Worm (Caenorhabditis elegans) whole organism, midembryonic: Measurements from ENCODE around the gene H42K12.3.

Experiments
- T22C8.4 ChIP-seq: fragments of 200-800 bp; sonication (Bioruptor generic); IDR thresholded peaks from 2 replicates; pipeline ENCODE4 v1.3.6; 2022; ENCODE audit warnings: missing genetic modification characterization, missing compliant biosample characterization
- cog-1 ChIP-seq: sonication (generic microtip); optimal IDR thresholded peaks from 2 replicates; lab custom pipeline; 2016; ENCODE audit warnings: missing genetic modification characterization, missing compliant biosample characterization
- flt-1 ChIP-seq: fragments of 200-800 bp; sonication (Bioruptor generic); IDR thresholded peaks from 2 replicates; pipeline ENCODE4 v1.3.6; 2022; ENCODE audit warnings: missing genetic modification characterization, missing compliant biosample characterization
- med-1 ChIP-seq: sonication (generic microtip); optimal IDR thresholded peaks from 2 replicates; lab custom pipeline; 2017; ENCODE audit warnings: missing genetic modification characterization, mild to moderate bottlenecking, missing compliant biosample characterization, antibody characterized with exemption, missing genetic modification reagents; ENCODE audit not compliant: insufficient read depth
- ref-1 ChIP-seq: fragments of 200-800 bp; sonication (Bioruptor generic); conservative IDR thresholded peaks from 2 replicates; pipeline ENCODE4 v1.3.6; 2022; ENCODE audit warnings: missing genetic modification reagents, missing genetic modification characterization, missing compliant biosample characterization
- tab-1 ChIP-seq: fragments of 200-800 bp; sonication (Bioruptor generic); IDR thresholded peaks from 2 replicates; pipeline ENCODE4 v1.3.6; 2022; ENCODE audit warnings: missing genetic modification characterization, missing compliant biosample characterization
- ztf-23 ChIP-seq: fragments of 200-800 bp; sonication (Bioruptor generic); IDR thresholded peaks from 2 replicates; pipeline ENCODE4 v1.3.6; 2022; ENCODE audit warnings: missing genetic modification reagents, missing genetic modification characterization, missing compliant biosample characterization
- ztf-29 ChIP-seq: fragments of 200-800 bp; sonication (Bioruptor generic); IDR thresholded peaks from 2 replicates; pipeline ENCODE4 v1.3.6; 2022; ENCODE audit warnings: missing genetic modification reagents, missing genetic modification characterization, missing compliant biosample characterization

DNA sequence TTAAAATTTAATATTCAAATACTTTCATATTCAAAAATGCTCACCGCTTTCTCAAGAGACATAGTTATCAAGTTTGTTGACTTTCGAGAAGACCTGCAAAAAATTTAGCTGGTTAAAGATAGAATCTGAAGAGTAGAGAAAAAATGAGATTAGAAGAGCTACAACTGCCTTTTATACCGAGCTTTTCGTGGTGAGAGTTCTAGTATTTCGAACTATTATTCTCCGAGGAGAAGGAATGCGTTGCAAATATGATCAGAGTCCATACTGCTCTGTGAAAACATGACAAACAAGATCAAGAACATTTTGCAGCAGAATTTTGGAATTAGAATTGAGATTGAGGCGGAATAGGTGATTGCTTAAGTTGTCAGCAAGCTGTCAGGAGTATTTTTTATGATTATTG is 49.4 kb downstream of the H42K12.3 start, which contains the start of gene F56C3.4:
- TF ChIP-seq flt-1 (GFP tag; lab: Robert Waterston, UW) (no peak), tab-1 (GFP tag; lab: Robert Waterston, UW) (no peak), cog-1 (tag; lab: Kevin White, UChicago) (no peak), ztf-23 (GFP tag; lab: Robert Waterston, UW) (no peak), med-1 (GFP tag; lab: Kevin White, UChicago) (no peak), ztf-29 (GFP tag; lab: Robert Waterston, UW) (no peak), T22C8.4 (GFP tag; lab: Robert Waterston, UW) (no peak), ref-1 (no peak)
